Worm (Caenorhabditis elegans): ENCODE data around the gene coq-5.

- TF ChIP-seq sma-3 (GFP tag; optimal IDR thresholded peaks at IDR 0.05) (no peak), elt-1 (tag; optimal IDR thresholded peaks at IDR 0.05) (no peak)
These were observed 2.6 kb upstream of the coq-5 start, which contains the start of gene cuc-1 for ce11 chrIII:7860885-7861284.
